Worm (Caenorhabditis elegans): ENCODE data around the gene klf-2.

The klf-2 gene

ce11 chrV:20712318-20712993 is 27.0 kb downstream of the klf-2 start:
- TF ChIP-seq zag-1 (tag; optimal IDR thresholded peaks at IDR 0.05) (no peak), mab-5 (tag; optimal IDR thresholded peaks at IDR 0.05) (no peak), sma-3 (GFP tag; optimal IDR thresholded peaks at IDR 0.05) (peak; percentile 63), nhr-129 (tag; optimal IDR thresholded peaks at IDR 0.05) (peak; percentile 35), mbf-1 (tag; optimal IDR thresholded peaks at IDR 0.05) (no peak), elt-3 (tag; optimal IDR thresholded peaks at IDR 0.05) (no peak), unc-62 (GFP tag; optimal IDR thresholded peaks at IDR 0.05) (no peak), gmeb-1 (tag; optimal IDR thresholded peaks at IDR 0.05) (peak; percentile 70), nhr-77 (tag; optimal IDR thresholded peaks at IDR 0.05) (no peak), blmp-1 (tag; optimal IDR thresholded peaks at IDR 0.05; ENCODE audit: insufficient read depth) (no peak), F13H6.1 (tag; optimal IDR thresholded peaks at IDR 0.05) (peak; percentile 81), nhr-25 (tag; optimal IDR thresholded peaks at IDR 0.05) (no peak), egl-27 (tag; optimal IDR thresholded peaks at IDR 0.05) (no peak), sma-9 (GFP tag; optimal IDR thresholded peaks at IDR 0.05) (peak; percentile 87), sma-9 (tag; optimal IDR thresholded peaks at IDR 0.05) (no peak), fos-1 (tag; optimal IDR thresholded peaks at IDR 0.05) (peak; percentile 57), sem-4 (tag; optimal IDR thresholded peaks at IDR 0.05) (peak; percentile 6), ztf-11 (tag; optimal IDR thresholded peaks at IDR 0.05) (no peak), nhr-237 (tag; optimal IDR thresholded peaks at IDR 0.05) (no peak), mdl-1 (tag; optimal IDR thresholded peaks at IDR 0.05) (peak; percentile 48 to 77), ztf-4 (tag; optimal IDR thresholded peaks at IDR 0.05) (no peak), R02D3.7 (tag; optimal IDR thresholded peaks at IDR 0.05) (no peak), elt-1 (tag; optimal IDR thresholded peaks at IDR 0.05) (no peak), alr-1 (tag; optimal IDR thresholded peaks at IDR 0.05) (no peak), skn-1 (tag; optimal IDR thresholded peaks at IDR 0.05) (no peak), crh-2 (tag; optimal IDR thresholded peaks at IDR 0.05) (peak; percentile 55), ceh-82 (tag; optimal IDR thresholded peaks at IDR 0.05) (no peak), ama-1 (optimal IDR thresholded peaks at IDR 0.05) (no peak)

- no peak for TF ChIP-seq gmeb-1 (tag; optimal IDR thresholded peaks at IDR 0.05)
- no peak for TF ChIP-seq nhr-11 (tag; optimal IDR thresholded peaks at IDR 0.05)
- TF ChIP-seq lsy-2 (tag; optimal IDR thresholded peaks at IDR 0.05), result peak in 1 of 2 experiments; percentile 71
- no peak for TF ChIP-seq unc-39 (tag; optimal IDR thresholded peaks at IDR 0.05)
- TF ChIP-seq dmd-4 (tag; optimal IDR thresholded peaks at IDR 0.05), result no peak
- TF ChIP-seq nhr-23 (tag; optimal IDR thresholded peaks at IDR 0.05), result no peak
- peak; percentile 88 for TF ChIP-seq ama-1 (optimal IDR thresholded peaks at IDR 0.05)
- TF ChIP-seq F13H6.1 (tag; optimal IDR thresholded peaks at IDR 0.05), result peak; percentile 29
- no peak for TF ChIP-seq lin-11 (tag; optimal IDR thresholded peaks at IDR 0.05)
- peak; percentile 14 for TF ChIP-seq blmp-1 (tag; optimal IDR thresholded peaks at IDR 0.05; ENCODE audit: insufficient read depth)
- no peak for TF ChIP-seq lin-39 (tag; optimal IDR thresholded peaks at IDR 0.05)
- TF ChIP-seq egl-27 (tag; optimal IDR thresholded peaks at IDR 0.05), result no peak
- peak; percentile 82 for TF ChIP-seq C34F6.9 (tag; optimal IDR thresholded peaks at IDR 0.05)
- TF ChIP-seq nhr-10 (tag; optimal IDR thresholded peaks at IDR 0.05), result no peak
- no peak for TF ChIP-seq R02D3.7 (tag; optimal IDR thresholded peaks at IDR 0.05)
- no peak for TF ChIP-seq unc-62 (GFP tag; optimal IDR thresholded peaks at IDR 0.05)
- TF ChIP-seq mbf-1 (tag; optimal IDR thresholded peaks at IDR 0.05), result no peak
- no peak for TF ChIP-seq sem-4 (tag; optimal IDR thresholded peaks at IDR 0.05)
- TF ChIP-seq ztf-11 (tag; optimal IDR thresholded peaks at IDR 0.05), result no peak
- peak; percentile 68 for TF ChIP-seq crh-2 (tag; optimal IDR thresholded peaks at IDR 0.05)
- TF ChIP-seq nhr-21 (tag; optimal IDR thresholded peaks at IDR 0.05), result no peak
- TF ChIP-seq elt-1 (tag; optimal IDR thresholded peaks at IDR 0.05), result no peak
- no peak for TF ChIP-seq mab-5 (tag; optimal IDR thresholded peaks at IDR 0.05)
- TF ChIP-seq sma-3 (GFP tag; optimal IDR thresholded peaks at IDR 0.05), result no peak
- no peak for TF ChIP-seq elt-3 (tag; optimal IDR thresholded peaks at IDR 0.05)
- no peak for TF ChIP-seq peb-1 (tag; optimal IDR thresholded peaks at IDR 0.05)
- TF ChIP-seq nhr-6 (tag; optimal IDR thresholded peaks at IDR 0.05), result no peak
- no peak for TF ChIP-seq nhr-77 (tag; optimal IDR thresholded peaks at IDR 0.05)
- TF ChIP-seq ZK546.5 (tag; optimal IDR thresholded peaks at IDR 0.05), result no peak
- no peak for TF ChIP-seq nhr-12 (tag; optimal IDR thresholded peaks at IDR 0.05)
- no peak for TF ChIP-seq aly-2 (tag; optimal IDR thresholded peaks at IDR 0.05)
- peak; percentile 92 for TF ChIP-seq nhr-129 (tag; optimal IDR thresholded peaks at IDR 0.05)
- TF ChIP-seq unc-55 (GFP tag; optimal IDR thresholded peaks at IDR 0.05), result peak; percentile 59
- TF ChIP-seq skn-1 (tag; optimal IDR thresholded peaks at IDR 0.05), result peak; percentile 21
- no peak for TF ChIP-seq ztf-1 (GFP tag; conservative IDR thresholded peaks at IDR 0.05)
- TF ChIP-seq snpc-4 (tag; optimal IDR thresholded peaks at IDR 0.05), result no peak
- TF ChIP-seq ceh-82 (tag; optimal IDR thresholded peaks at IDR 0.05), result no peak
- peak; percentile 75 for TF ChIP-seq sma-9 (GFP tag; optimal IDR thresholded peaks at IDR 0.05)
- no peak for TF ChIP-seq sma-9 (tag; optimal IDR thresholded peaks at IDR 0.05)
- no peak for TF ChIP-seq zag-1 (tag; optimal IDR thresholded peaks at IDR 0.05)
- no peak for TF ChIP-seq ceh-16 (tag; optimal IDR thresholded peaks at IDR 0.05)
- TF ChIP-seq alr-1 (tag; optimal IDR thresholded peaks at IDR 0.05), result no peak
- TF ChIP-seq nhr-237 (tag; optimal IDR thresholded peaks at IDR 0.05), result no peak
- TF ChIP-seq mdl-1 (tag; optimal IDR thresholded peaks at IDR 0.05), result peak in 1 of 2 experiments; percentile 77
- TF ChIP-seq ztf-4 (tag; optimal IDR thresholded peaks at IDR 0.05), result peak; percentile 85
- peak; percentile 41 for TF ChIP-seq nhr-25 (tag; optimal IDR thresholded peaks at IDR 0.05)
- no peak for TF ChIP-seq lin-13 (GFP tag; optimal IDR thresholded peaks at IDR 0.05)
- TF ChIP-seq Y55F3AM.14 (GFP tag; optimal IDR thresholded peaks at IDR 0.05), result no peak
Measured at ce11 chrV:20712994-20713326, 27.5 kb downstream of the klf-2 start.
